Fruit fly (Drosophila melanogaster) whole organism, embryonic: ENCODE measurements around the gene Pex7.

Source experiments
- B-H2 ChIP-seq: fragments of 200-800 bp; sonication (Bioruptor generic); optimal IDR thresholded peaks from 2 replicates; lab custom pipeline; 2018; ENCODE audit warnings: missing biosample characterization, mild to moderate bottlenecking, missing genetic modification characterization
- CG10147 ChIP-seq: fragments of 200-800 bp; sonication (Bioruptor generic); optimal IDR thresholded peaks from 2 replicates; lab custom pipeline; 2019; ENCODE audit warnings: missing biosample characterization, mild to moderate bottlenecking, missing genetic modification characterization, moderate library complexity
- CG11093 ChIP-seq: fragments of 200-800 bp; sonication (Bioruptor generic); IDR thresholded peaks from 3 replicates; pipeline ENCODE4 v1.3.6; 2022; ENCODE audit warnings: missing biosample characterization, missing genetic modification characterization
- CG11398 ChIP-seq: fragments of 200-800 bp; sonication (Bioruptor generic); optimal IDR thresholded peaks from 2 replicates; lab custom pipeline; 2016; ENCODE audit warnings: missing biosample characterization, missing genetic modification characterization
- CG11456 ChIP-seq: fragments of 200-800 bp; sonication (Bioruptor generic); IDR thresholded peaks from 3 replicates; pipeline ENCODE4 v1.3.6; 2022; ENCODE audit warnings: missing biosample characterization, missing genetic modification characterization
- CG14710 ChIP-seq: fragments of 200-800 bp; sonication (Bioruptor generic); optimal IDR thresholded peaks from 3 replicates; lab custom pipeline; 2019; ENCODE audit warnings: missing biosample characterization, mild to moderate bottlenecking, missing genetic modification characterization, moderate library complexity
- CG15514 ChIP-seq: fragments of 200-800 bp; sonication (Bioruptor generic); optimal IDR thresholded peaks from 3 replicates; lab custom pipeline; 2017; ENCODE audit warnings: missing biosample characterization, missing genetic modification characterization, mild to moderate bottlenecking, moderate library complexity, missing genetic modification reagents
- CG17385 ChIP-seq: fragments of 200-800 bp; sonication (Bioruptor generic); optimal IDR thresholded peaks from 3 replicates; lab custom pipeline; 2018; ENCODE audit warnings: missing biosample characterization, mild to moderate bottlenecking, missing genetic modification characterization
- CG1832 ChIP-seq: fragments of 200-800 bp; sonication (Bioruptor generic); optimal IDR thresholded peaks from 2 replicates; lab custom pipeline; 2017; ENCODE audit warnings: missing biosample characterization, mild to moderate bottlenecking, missing genetic modification characterization, inconsistent platforms
- CG18764 ChIP-seq: fragments of 200-800 bp; sonication (Bioruptor generic); optimal IDR thresholded peaks from 3 replicates; lab custom pipeline; 2016; ENCODE audit warnings: missing biosample characterization, missing genetic modification characterization
- CG31365 ChIP-seq: fragments of 200-800 bp; sonication (Bioruptor generic); optimal IDR thresholded peaks from 2 replicates; lab custom pipeline; 2018; ENCODE audit warnings: missing biosample characterization, mild to moderate bottlenecking, missing genetic modification characterization
- CG6175 ChIP-seq: fragments of 200-800 bp; sonication (Bioruptor generic); IDR thresholded peaks from 3 replicates; pipeline ENCODE4 v1.3.6; 2022; ENCODE audit warnings: missing biosample characterization, missing genetic modification characterization
- CG6854 ChIP-seq: fragments of 200-800 bp; sonication (Bioruptor generic); optimal IDR thresholded peaks from 3 replicates; lab custom pipeline; 2017; ENCODE audit warnings: missing biosample characterization, mild to moderate bottlenecking, missing genetic modification characterization
- CG8359 ChIP-seq: fragments of 200-800 bp; sonication (Bioruptor generic); optimal IDR thresholded peaks from 2 replicates; lab custom pipeline; 2017; ENCODE audit warnings: missing biosample characterization, mild to moderate bottlenecking, missing genetic modification characterization, borderline replicate concordance
- CG9727 ChIP-seq: fragments of 200-800 bp; sonication (Bioruptor generic); optimal IDR thresholded peaks from 3 replicates; lab custom pipeline; 2017; ENCODE audit warnings: missing biosample characterization, mild to moderate bottlenecking, missing genetic modification characterization
- Dip3 ChIP-seq: fragments of 200-800 bp; sonication (Bioruptor generic); optimal IDR thresholded peaks from 3 replicates; lab custom pipeline; 2016; ENCODE audit warnings: missing biosample characterization, missing genetic modification characterization
- GATAe ChIP-seq: fragments of 200-800 bp; sonication (Bioruptor generic); conservative IDR thresholded peaks from 2 replicates; pipeline ENCODE4 v1.3.6; 2022; ENCODE audit warnings: missing biosample characterization, missing genetic modification characterization
- HLH3B ChIP-seq: fragments of 200-800 bp; sonication (Bioruptor generic); IDR thresholded peaks from 2 replicates; pipeline ENCODE4 v1.3.6; 2022; ENCODE audit warnings: missing biosample characterization, missing genetic modification characterization
- HLH54F ChIP-seq: fragments of 200-800 bp; sonication (Bioruptor generic); optimal IDR thresholded peaks from 3 replicates; lab custom pipeline; 2016; ENCODE audit warnings: missing biosample characterization, missing genetic modification characterization
- Lhr ChIP-seq: fragments of 200-800 bp; sonication (Bioruptor generic); optimal IDR thresholded peaks from 3 replicates; lab custom pipeline; 2017; ENCODE audit warnings: mild to moderate bottlenecking, missing biosample characterization, missing genetic modification reagents, missing genetic modification characterization
- MESR4 ChIP-seq: fragments of 200-800 bp; sonication (Bioruptor generic); optimal IDR thresholded peaks from 2 replicates; lab custom pipeline; 2018; ENCODE audit warnings: missing biosample characterization, mild to moderate bottlenecking, missing genetic modification characterization, moderate library complexity
- Max ChIP-seq: fragments of 200-800 bp; sonication (Bioruptor generic); optimal IDR thresholded peaks from 2 replicates; lab custom pipeline; 2016; ENCODE audit warnings: missing biosample characterization, mild to moderate bottlenecking, missing genetic modification characterization
- Nf-YA ChIP-seq: fragments of 200-800 bp; sonication (Bioruptor generic); IDR thresholded peaks from 2 replicates; pipeline ENCODE4 v1.3.6; 2022; ENCODE audit warnings: missing biosample characterization, missing genetic modification characterization
- NfI ChIP-seq: fragments of 200-800 bp; sonication (Bioruptor generic); optimal IDR thresholded peaks from 3 replicates; lab custom pipeline; 2018; ENCODE audit warnings: missing biosample characterization, mild to moderate bottlenecking, missing genetic modification characterization, moderate library complexity
- Ptx1 ChIP-seq: fragments of 200-800 bp; sonication (Bioruptor generic); IDR thresholded peaks from 2 replicates; pipeline ENCODE4 v1.3.6; 2022; ENCODE audit warnings: missing biosample characterization, missing genetic modification characterization
- Trl ChIP-seq, 3 experiments: fragments of >200 bp in 2 of 3; fragments of 200-800 bp in 1 of 3; sonication (Bioruptor generic) in 1 of 3; optimal IDR thresholded peaks; 2 replicates in 1 of 3; 3 replicates in 2 of 3; lab custom pipeline; 2016 to 2017; ENCODE audit warnings: missing biosample characterization in 1 of 3, missing genetic modification characterization in 1 of 3
- ash1 ChIP-seq: fragments of 200-800 bp; sonication (Bioruptor generic); optimal IDR thresholded peaks from 2 replicates; lab custom pipeline; 2018; ENCODE audit warnings: missing biosample characterization, mild to moderate bottlenecking, missing genetic modification characterization
- bbx ChIP-seq: fragments of 200-800 bp; sonication (Bioruptor generic); IDR thresholded peaks from 2 replicates; pipeline ENCODE4 v1.3.6; 2022; ENCODE audit warnings: missing biosample characterization, missing genetic modification characterization; ENCODE audit not compliant: partially characterized antibody
- chif ChIP-seq, 2 experiments: fragments of 200-800 bp; sonication (Bioruptor generic); optimal IDR thresholded peaks; 3 replicates each; lab custom pipeline; 2016; ENCODE audit warnings: missing biosample characterization in 2 of 2, missing genetic modification characterization in 2 of 2
- crc ChIP-seq: fragments of 200-800 bp; sonication (Bioruptor generic); optimal IDR thresholded peaks from 2 replicates; lab custom pipeline; 2016; ENCODE audit warnings: missing biosample characterization, missing genetic modification characterization
- ems ChIP-seq: fragments of 200-800 bp; sonication (Bioruptor generic); optimal IDR thresholded peaks from 3 replicates; lab custom pipeline; 2016; ENCODE audit warnings: missing biosample characterization, missing genetic modification characterization
- fd96Cb ChIP-seq: fragments of 200-800 bp; sonication (Bioruptor generic); optimal IDR thresholded peaks from 2 replicates; lab custom pipeline; 2018; ENCODE audit warnings: missing biosample characterization, mild to moderate bottlenecking, missing genetic modification characterization, moderate library complexity
- gfzf ChIP-seq: fragments of 200-800 bp; sonication (Bioruptor generic); optimal IDR thresholded peaks from 2 replicates; lab custom pipeline; 2016; ENCODE audit warnings: missing biosample characterization, mild to moderate bottlenecking, missing genetic modification characterization, moderate library complexity
- ind ChIP-seq: fragments of 200-800 bp; sonication (Bioruptor generic); optimal IDR thresholded peaks from 3 replicates; lab custom pipeline; 2016; ENCODE audit warnings: missing biosample characterization, missing genetic modification characterization
- inv ChIP-seq: fragments of 200-800 bp; sonication (Bioruptor generic); IDR thresholded peaks from 2 replicates; pipeline ENCODE4 v1.3.6; 2022; ENCODE audit warnings: missing biosample characterization, missing genetic modification characterization; ENCODE audit not compliant: partially characterized antibody
- jing ChIP-seq: fragments of 200-800 bp; sonication (Bioruptor generic); optimal IDR thresholded peaks from 2 replicates; lab custom pipeline; 2018; ENCODE audit warnings: missing biosample characterization, mild to moderate bottlenecking, missing genetic modification characterization
- luna ChIP-seq: fragments of 200-800 bp; sonication (Bioruptor generic); optimal IDR thresholded peaks from 2 replicates; lab custom pipeline; 2016; ENCODE audit warnings: missing biosample characterization, missing genetic modification characterization
- nerfin-2 ChIP-seq: fragments of 200-800 bp; sonication (Bioruptor generic); IDR thresholded peaks from 2 replicates; pipeline ENCODE4 v1.3.6; 2022; ENCODE audit warnings: missing biosample characterization, missing genetic modification characterization; ENCODE audit not compliant: partially characterized antibody
- nom ChIP-seq: fragments of 200-800 bp; sonication (Bioruptor generic); optimal IDR thresholded peaks from 2 replicates; lab custom pipeline; 2017; ENCODE audit warnings: missing biosample characterization, missing genetic modification characterization, mild to moderate bottlenecking, moderate library complexity, missing genetic modification reagents
- odd ChIP-seq: fragments of 200-800 bp; sonication (Bioruptor generic); optimal IDR thresholded peaks from 2 replicates; lab custom pipeline; 2017; ENCODE audit warnings: missing biosample characterization, mild to moderate bottlenecking, missing genetic modification characterization
- peb ChIP-seq: fragments of 200-800 bp; sonication (Bioruptor generic); IDR thresholded peaks from 2 replicates; pipeline ENCODE4 v1.3.6; 2022; ENCODE audit warnings: missing biosample characterization, missing genetic modification characterization
- pita ChIP-seq: fragments of 200-800 bp; sonication (Bioruptor generic); optimal IDR thresholded peaks from 2 replicates; lab custom pipeline; 2017; ENCODE audit warnings: missing biosample characterization, mild to moderate bottlenecking, missing genetic modification characterization
- pnt ChIP-seq: fragments of 200-800 bp; sonication (Bioruptor generic); optimal IDR thresholded peaks from 3 replicates; lab custom pipeline; 2016; ENCODE audit warnings: missing biosample characterization, missing genetic modification characterization
- psq ChIP-seq: fragments of 200-800 bp; sonication (Bioruptor generic); optimal IDR thresholded peaks from 2 replicates; lab custom pipeline; 2017; ENCODE audit warnings: missing biosample characterization, missing genetic modification characterization
- sc ChIP-seq, 3 experiments: fragments of >200 bp in 2 of 3; fragments of 200-800 bp in 1 of 3; sonication (Bioruptor generic) in 1 of 3; optimal IDR thresholded peaks; 2 replicates in 2 of 3; 3 replicates in 1 of 3; lab custom pipeline; 2017; ENCODE audit warnings: mild to moderate bottlenecking in 1 of 3, missing biosample characterization in 1 of 3, missing genetic modification characterization in 1 of 3, missing genetic modification reagents in 1 of 3
- sqz ChIP-seq: fragments of 200-800 bp; sonication (Bioruptor generic); optimal IDR thresholded peaks from 3 replicates; lab custom pipeline; 2018; ENCODE audit warnings: missing biosample characterization, mild to moderate bottlenecking, missing genetic modification characterization
- wor ChIP-seq: fragments of 200-800 bp; sonication (Bioruptor generic); IDR thresholded peaks from 2 replicates; pipeline ENCODE4 v1.3.6; 2022; ENCODE audit warnings: missing biosample characterization, missing genetic modification characterization
- zf30C ChIP-seq: fragments of 200-800 bp; sonication (Bioruptor generic); optimal IDR thresholded peaks from 3 replicates; lab custom pipeline; 2018; ENCODE audit warnings: missing biosample characterization, mild to moderate bottlenecking, missing genetic modification characterization

The Pex7 gene

dm6 chr3L:8667809-8668593 lies 21.1 kb downstream of the Pex7 start (continued):
- TF ChIP-seq CG1832 (no peak), sqz (GFP tag; lab: Kevin White, UChicago) (no peak), bbx (GFP tag; lab: Robert Waterston, UW) (no peak), Trl (optimal IDR thresholded peaks at IDR 0.05; lab: Kevin White, UChicago) (no peak), Trl (GFP tag; optimal IDR thresholded peaks at IDR 0.05; lab: Kevin White, UChicago) (no peak), CG6854 (GFP tag; lab: Kevin White, UChicago) (no peak), Lhr (GFP tag; lab: Kevin White, UChicago) (no peak), nom (GFP tag; lab: Kevin White, UChicago) (peak; percentile 84), CG14710 (tag; lab: Kevin White, UChicago) (peak; percentile 52), B-H2 (GFP tag; lab: Kevin White, UChicago) (no peak), wor (GFP tag; lab: Robert Waterston, UW) (no peak), GATAe (no peak), CG9727 (GFP tag; lab: Kevin White, UChicago) (peak; percentile 52), CG10147 (GFP tag; lab: Kevin White, UChicago) (no peak), MESR4 (GFP tag; lab: Kevin White, UChicago) (no peak), CG11093 (GFP tag; lab: Robert Waterston, UW) (no peak), CG8359 (GFP tag; lab: Kevin White, UChicago) (peak; percentile 36), CG18764 (GFP tag; lab: Kevin White, UChicago) (no peak), chif (GFP tag; optimal IDR thresholded peaks at IDR 0.05; lab: Kevin White, UChicago) (no peak), nerfin-2 (GFP tag; lab: Robert Waterston, UW) (no peak), CG6175 (GFP tag; lab: Robert Waterston, UW) (no peak), gfzf (GFP tag; lab: Kevin White, UChicago) (no peak), peb (GFP tag; lab: Robert Waterston, UW) (no peak), ind (no peak), sc (optimal IDR thresholded peaks at IDR 0.05; lab: Kevin White, UChicago) (no peak), sc (GFP tag; optimal IDR thresholded peaks at IDR 0.05; lab: Kevin White, UChicago) (no peak), CG11456 (GFP tag; lab: Robert Waterston, UW) (no peak), odd (GFP tag; lab: Kevin White, UChicago) (no peak), jing (GFP tag; lab: Kevin White, UChicago) (no peak), crc (no peak), CG15514 (no peak), CG11398 (GFP tag; lab: Kevin White, UChicago) (no peak), inv (GFP tag; lab: Robert Waterston, UW) (no peak), HLH3B (GFP tag; lab: Robert Waterston, UW) (no peak), NfI (GFP tag; lab: Kevin White, UChicago) (no peak), fd96Cb (tag; lab: Kevin White, UChicago) (peak; percentile 15), zf30C (peak; percentile 12), pita (no peak), CG17385 (peak; percentile 1), CG31365 (tag; lab: Kevin White, UChicago) (no peak), pnt (GFP tag; lab: Kevin White, UChicago) (no peak), ash1 (no peak), luna (GFP tag; lab: Kevin White, UChicago) (no peak), psq (GFP tag; lab: Kevin White, UChicago) (no peak), Max (GFP tag; lab: Kevin White, UChicago) (no peak), HLH54F (GFP tag; lab: Kevin White, UChicago) (no peak), Ptx1 (peak; percentile 55), ems (no peak), Dip3 (no peak), Nf-YA (no peak)
